Worm (Caenorhabditis elegans): ENCODE results near the gene gst-3.

gst-3 gene

DNA sequence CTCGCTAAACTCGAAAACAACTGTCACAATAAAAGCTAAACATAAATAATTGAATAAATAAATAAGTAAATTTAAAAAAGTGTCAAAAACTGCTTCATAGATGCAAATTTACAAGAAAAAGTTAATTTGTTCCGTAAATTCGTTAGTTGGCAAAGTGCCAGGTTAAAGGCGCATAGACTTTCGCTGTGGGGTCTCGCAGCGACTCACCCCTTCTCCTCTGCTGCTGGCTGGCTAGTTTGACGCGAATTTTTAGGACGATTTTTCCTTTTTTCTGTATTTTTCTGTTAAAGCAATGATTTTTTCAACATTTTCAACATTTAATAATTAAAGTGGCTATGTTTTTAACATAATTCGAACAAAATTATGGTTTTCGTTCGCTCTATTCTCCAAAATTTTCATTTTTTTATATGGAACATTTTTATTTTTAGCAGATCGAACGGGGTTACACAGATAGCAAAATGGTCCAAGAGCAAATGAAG lies 36.2 kb upstream of the gst-3 start, which contains the start of gene rack-1 (continued):
- TF ChIP-seq hif-1 (tag; optimal IDR thresholded peaks at IDR 0.05): peak in 1 of 2 experiments; percentile 18

DNA sequence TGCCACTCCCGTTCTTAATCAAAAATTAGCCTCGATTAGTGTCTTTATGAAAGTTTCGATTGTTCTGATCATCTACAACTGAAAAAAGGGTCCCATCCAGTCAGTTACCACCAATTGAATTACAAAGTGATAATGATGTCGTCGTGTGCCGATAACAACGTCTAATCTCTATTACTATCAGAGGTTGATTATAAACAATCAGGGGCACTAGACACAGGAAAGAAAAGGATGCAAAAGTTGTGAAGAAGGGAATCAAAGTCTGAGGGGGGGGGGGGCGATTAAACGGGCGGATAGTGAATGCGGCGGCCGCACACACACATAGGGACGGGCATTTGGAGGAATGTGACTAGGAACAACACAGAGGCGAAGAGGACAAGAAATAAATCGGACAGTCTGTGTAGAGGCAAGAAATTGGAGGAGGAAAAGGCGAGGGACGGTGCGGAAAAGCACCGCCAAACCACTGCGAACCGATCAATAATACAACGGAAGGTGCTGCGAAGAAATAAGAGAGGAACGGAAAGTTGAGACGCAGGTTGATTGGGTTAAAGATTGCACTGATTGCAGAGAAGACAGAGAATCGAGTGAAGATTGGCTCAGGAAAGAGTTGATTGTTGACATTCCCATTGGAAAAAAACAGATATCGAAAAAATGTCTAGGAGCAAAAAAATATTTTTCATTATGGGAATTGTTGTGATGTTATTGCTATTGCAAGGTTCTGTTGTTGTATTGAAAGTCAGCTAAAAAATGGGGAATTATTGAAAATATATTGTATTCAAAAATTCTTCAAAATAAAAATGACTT lies 35.1 kb upstream of the gst-3 start:
- TF ChIP-seq daf-16 (GFP tag; optimal IDR thresholded peaks at IDR 0.05) (peak in 1 of 2 experiments; percentile 92), daf-16 (tag; optimal IDR thresholded peaks at IDR 0.05) (peak; percentile 40), fos-1 (tag; optimal IDR thresholded peaks at IDR 0.05) (no peak), saeg-2 (GFP tag; IDR thresholded peaks at IDR 0.05) (no peak), zfp-2 (tag; optimal IDR thresholded peaks at IDR 0.05) (no peak), egl-43 (GFP tag; IDR thresholded peaks at IDR 0.05) (peak; percentile 16; the same call in 1 of the 2 replicates), nhr-28 (tag; optimal IDR thresholded peaks at IDR 0.05) (no peak), sdz-12 (GFP tag; optimal IDR thresholded peaks at IDR 0.05) (no peak), F49E8.2 (tag; optimal IDR thresholded peaks at IDR 0.05; ENCODE audit: borderline replicate concordance) (no peak), dmd-9 (GFP tag; IDR thresholded peaks at IDR 0.05) (no peak), hlh-11 (tag; optimal IDR thresholded peaks at IDR 0.05) (peak; percentile 65), mxl-2 (GFP tag; conservative IDR thresholded peaks at IDR 0.05) (0 out of 2 replicates have a peak, but pooled peaks have one; percentile 31), dve-1 (tag; optimal IDR thresholded peaks at IDR 0.05; ENCODE audit: insufficient read depth) (peak; percentile 36), tra-1 (GFP tag; IDR thresholded peaks at IDR 0.05) (no peak), mes-2 (tag; optimal IDR thresholded peaks at IDR 0.05; ENCODE audit: poor library complexity, severe bottlenecking) (no peak), F37D6.2 (tag; optimal IDR thresholded peaks at IDR 0.05) (no peak), aha-1 (tag) (peak; percentile 89), unc-62 (GFP tag; optimal IDR thresholded peaks at IDR 0.05 in 1 of 2) (peak in 1 of 2 experiments; percentile 93), unc-62 (tag; optimal IDR thresholded peaks at IDR 0.05) (no peak), mdt-29 (GFP tag; IDR thresholded peaks at IDR 0.05) (no peak), dmd-8 (GFP tag; IDR thresholded peaks at IDR 0.05) (no peak), snpc-1.2 (GFP tag; IDR thresholded peaks at IDR 0.05) (no peak), daf-8 (GFP tag; IDR thresholded peaks at IDR 0.05) (no peak), nhr-102 (tag; optimal IDR thresholded peaks at IDR 0.05) (no peak), lim-7 (GFP tag; IDR thresholded peaks at IDR 0.05) (no peak), madf-5 (GFP tag; IDR thresholded peaks at IDR 0.05) (no peak), set-16 (GFP tag; IDR thresholded peaks at IDR 0.05) (peak; percentile 24; the same call in 1 of the 2 replicates), Y105C5A.15 (GFP tag; IDR thresholded peaks at IDR 0.05) (no peak), mxl-3 (GFP tag; optimal IDR thresholded peaks at IDR 0.05) (peak; percentile 78), lin-29 (GFP tag; IDR thresholded peaks at IDR 0.05) (no peak), nhr-6 (tag; optimal IDR thresholded peaks at IDR 0.05) (no peak), nhr-77 (tag; optimal IDR thresholded peaks at IDR 0.05) (no peak)

DNA sequence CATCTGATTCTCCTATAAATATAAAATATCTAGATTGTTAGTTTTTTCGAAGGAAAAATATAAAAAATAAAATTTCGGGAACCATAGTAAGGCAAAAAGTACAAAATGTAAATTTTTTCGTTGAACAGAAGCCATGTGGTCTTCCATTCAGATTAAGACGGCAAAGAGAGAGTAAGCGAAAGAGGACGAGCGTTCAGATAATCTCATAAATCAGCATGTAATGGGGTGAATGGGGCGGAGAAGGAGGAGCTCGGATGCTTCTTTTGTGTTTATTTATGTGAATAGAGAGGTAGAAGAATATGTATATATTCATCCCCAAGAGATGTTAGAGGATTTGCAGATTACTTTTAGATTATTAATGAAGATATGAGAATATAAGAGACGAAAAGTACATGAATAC lies 34.3 kb upstream of the gst-3 start, which contains the start of gene pxf-1:
pxf-1 (minus strand) TSS at position 14 of the 400 bp plus-strand sequence.
- TF ChIP-seq zfp-2 (tag; optimal IDR thresholded peaks at IDR 0.05) (no peak), hlh-11 (tag; optimal IDR thresholded peaks at IDR 0.05) (no peak), F49E8.2 (tag; optimal IDR thresholded peaks at IDR 0.05; ENCODE audit: borderline replicate concordance) (no peak), pqm-1 (tag; optimal IDR thresholded peaks at IDR 0.05) (no peak), madf-5 (GFP tag; IDR thresholded peaks at IDR 0.05) (no peak), arid-1 (GFP tag; conservative IDR thresholded peaks at IDR 0.05) (no peak), nhr-48 (tag; optimal IDR thresholded peaks at IDR 0.05) (no peak), ama-1 (optimal IDR thresholded peaks at IDR 0.05) (no peak), ZK546.5 (tag; optimal IDR thresholded peaks at IDR 0.05) (no peak), mdl-1 (tag; optimal IDR thresholded peaks at IDR 0.05) (no peak), saeg-2 (GFP tag; IDR thresholded peaks at IDR 0.05) (no peak), mep-1 (tag; optimal IDR thresholded peaks at IDR 0.05) (no peak), nhr-10 (tag; optimal IDR thresholded peaks at IDR 0.05) (no peak), ceh-20 (GFP tag; IDR thresholded peaks at IDR 0.05) (no peak), ctbp-1 (GFP tag; IDR thresholded peaks at IDR 0.05) (no peak), ztf-11 (tag; optimal IDR thresholded peaks at IDR 0.05) (no peak), spr-1 (tag; optimal IDR thresholded peaks at IDR 0.05) (no peak), gei-8 (GFP tag; optimal IDR thresholded peaks at IDR 0.05) (no peak), R02D3.7 (tag; optimal IDR thresholded peaks at IDR 0.05) (no peak), tag-97 (GFP tag; IDR thresholded peaks at IDR 0.05) (no peak)

Measured in whole organism, L4 larva.